Fruit fly (Drosophila melanogaster) whole organism, prepupa: ENCODE results near the gene CG13380.
A peak's percentile ranks its signal among the peaks of the same experiment; 100 is the strongest.

Experiments used
- Blimp-1 ChIP-seq: fragments of 200-800 bp; sonication (Bioruptor generic); optimal IDR thresholded peaks from 3 replicates; lab custom pipeline; 2017; ENCODE audit warnings: missing biosample characterization, missing genetic modification characterization, mild to moderate bottlenecking, moderate library complexity, missing genetic modification reagents
- CG10631 ChIP-seq: fragments of 200-800 bp; sonication (Bioruptor generic); optimal IDR thresholded peaks from 2 replicates; lab custom pipeline; 2016; ENCODE audit warnings: missing biosample characterization, missing genetic modification characterization
- CG10669 ChIP-seq: fragments of 200-800 bp; sonication (Bioruptor generic); optimal IDR thresholded peaks from 3 replicates; lab custom pipeline; 2018; ENCODE audit warnings: missing biosample characterization, mild to moderate bottlenecking, missing genetic modification characterization, moderate library complexity
- CG15336 ChIP-seq: fragments of 200-800 bp; sonication (Bioruptor generic); IDR thresholded peaks from 2 replicates; pipeline ENCODE4 v1.3.6; 2022; ENCODE audit warnings: missing biosample characterization, missing genetic modification characterization
- CG1621 ChIP-seq: fragments of 200-800 bp; sonication (Bioruptor generic); optimal IDR thresholded peaks from 3 replicates; lab custom pipeline; 2018; ENCODE audit warnings: missing biosample characterization, mild to moderate bottlenecking, missing genetic modification characterization
- CG16779 ChIP-seq: fragments of 200-800 bp; sonication (Bioruptor generic); optimal IDR thresholded peaks from 3 replicates; lab custom pipeline; 2017; ENCODE audit warnings: missing biosample characterization, mild to moderate bottlenecking, missing genetic modification characterization
- CG32006 ChIP-seq: fragments of 200-800 bp; sonication (Bioruptor generic); optimal IDR thresholded peaks from 3 replicates; lab custom pipeline; 2017; ENCODE audit warnings: missing biosample characterization, mild to moderate bottlenecking, missing genetic modification characterization
- CG34406 ChIP-seq: fragments of 200-800 bp; sonication (Bioruptor generic); optimal IDR thresholded peaks from 3 replicates; lab custom pipeline; 2016; ENCODE audit warnings: missing biosample characterization, missing genetic modification characterization
- CG4318 ChIP-seq: fragments of 200-800 bp; sonication (Bioruptor generic); optimal IDR thresholded peaks from 3 replicates; lab custom pipeline; 2017; ENCODE audit warnings: missing biosample characterization, mild to moderate bottlenecking, missing genetic modification characterization
- CG6276 ChIP-seq: fragments of 200-800 bp; sonication (Bioruptor generic); optimal IDR thresholded peaks from 2 replicates; lab custom pipeline; 2017; ENCODE audit warnings: missing biosample characterization, mild to moderate bottlenecking, missing genetic modification characterization
- CG6792 ChIP-seq: fragments of 200-800 bp; sonication (Bioruptor generic); optimal IDR thresholded peaks from 3 replicates; lab custom pipeline; 2016; ENCODE audit warnings: missing biosample characterization, missing genetic modification characterization
- CG8119 ChIP-seq: fragments of 200-800 bp; sonication (Bioruptor generic); IDR thresholded peaks from 3 replicates; pipeline ENCODE4 v1.3.6; 2022; ENCODE audit warnings: missing biosample characterization, missing genetic modification characterization
- Eip75B ChIP-seq: fragments of 200-800 bp; sonication (Bioruptor generic); optimal IDR thresholded peaks from 3 replicates; lab custom pipeline; 2016; ENCODE audit warnings: missing biosample characterization, missing genetic modification characterization
- Eip78C ChIP-seq: fragments of 200-800 bp; sonication (Bioruptor generic); peaks from one replicate; lab custom pipeline; 2016; ENCODE audit warnings: missing biosample characterization, missing genetic modification characterization
- Eip93F ChIP-seq: fragments of 200-800 bp; sonication (Bioruptor generic); optimal IDR thresholded peaks from 2 replicates; lab custom pipeline; 2016; ENCODE audit warnings: missing biosample characterization, mild to moderate bottlenecking, missing genetic modification characterization
- Ets96B ChIP-seq: fragments of 200-800 bp; optimal IDR thresholded peaks from 2 replicates; lab custom pipeline; 2019; ENCODE audit warnings: missing biosample characterization, mild to moderate bottlenecking, missing genetic modification characterization, moderate library complexity
- Hr4 ChIP-seq: fragments of 200-800 bp; sonication (Bioruptor generic); optimal IDR thresholded peaks from 3 replicates; lab custom pipeline; 2016; ENCODE audit warnings: missing biosample characterization, missing genetic modification characterization
- Met ChIP-seq: fragments of 200-800 bp; sonication (Bioruptor generic); optimal IDR thresholded peaks from 3 replicates; lab custom pipeline; 2016; ENCODE audit warnings: missing biosample characterization, missing genetic modification characterization
- Smox ChIP-seq: fragments of 200-800 bp; sonication (Bioruptor generic); optimal IDR thresholded peaks from 3 replicates; lab custom pipeline; 2016; ENCODE audit warnings: missing biosample characterization, missing genetic modification characterization
- Sox15 ChIP-seq: fragments of 200-800 bp; sonication (Bioruptor generic); optimal IDR thresholded peaks from 3 replicates; lab custom pipeline; 2016; ENCODE audit warnings: missing biosample characterization, missing genetic modification characterization
- achi ChIP-seq: fragments of 200-800 bp; sonication (Bioruptor generic); optimal IDR thresholded peaks from 3 replicates; lab custom pipeline; 2016; ENCODE audit warnings: missing biosample characterization, missing genetic modification characterization
- cyc ChIP-seq: fragments of 200-800 bp; sonication (Bioruptor generic); optimal IDR thresholded peaks from 3 replicates; lab custom pipeline; 2016; ENCODE audit warnings: missing biosample characterization, missing genetic modification characterization
- dsx ChIP-seq: fragments of 200-800 bp; optimal IDR thresholded peaks from 3 replicates; lab custom pipeline; 2019; ENCODE audit warnings: missing biosample characterization, mild to moderate bottlenecking, missing genetic modification characterization, moderate library complexity; ENCODE audit not compliant: poor library complexity, severe bottlenecking
- eg ChIP-seq: fragments of 200-800 bp; sonication (Bioruptor generic); IDR thresholded peaks from 3 replicates; pipeline ENCODE4 v1.3.6; 2022; ENCODE audit warnings: missing biosample characterization, missing genetic modification characterization
- esn ChIP-seq: fragments of 200-800 bp; sonication (Bioruptor generic); optimal IDR thresholded peaks from 2 replicates; lab custom pipeline; 2016; ENCODE audit warnings: missing biosample characterization, mild to moderate bottlenecking, missing genetic modification characterization, moderate library complexity
- fd59A ChIP-seq: fragments of 200-800 bp; sonication (Bioruptor generic); optimal IDR thresholded peaks from 2 replicates; lab custom pipeline; 2017; ENCODE audit warnings: missing biosample characterization, mild to moderate bottlenecking, missing genetic modification characterization, missing genetic modification reagents
- lz ChIP-seq: fragments of 200-800 bp; sonication (Bioruptor generic); optimal IDR thresholded peaks from 3 replicates; lab custom pipeline; 2016; ENCODE audit warnings: missing biosample characterization, missing genetic modification characterization
- net ChIP-seq: fragments of 200-800 bp; sonication (Bioruptor generic); optimal IDR thresholded peaks from 3 replicates; lab custom pipeline; 2016; ENCODE audit warnings: missing biosample characterization, missing genetic modification characterization
- pdm3 ChIP-seq: fragments of 200-800 bp; sonication (Bioruptor generic); optimal IDR thresholded peaks from 3 replicates; lab custom pipeline; 2016; ENCODE audit warnings: missing biosample characterization, missing genetic modification characterization
- salr ChIP-seq, 2 experiments: fragments of 200-800 bp; sonication (Bioruptor generic); optimal IDR thresholded peaks; 3 replicates each; lab custom pipeline; 2016 to 2018; ENCODE audit warnings: missing biosample characterization in 2 of 2, missing genetic modification characterization in 2 of 2, mild to moderate bottlenecking in 1 of 2
- spab ChIP-seq: fragments of 200-800 bp; sonication (Bioruptor generic); optimal IDR thresholded peaks from 2 replicates; lab custom pipeline; 2017; ENCODE audit warnings: missing biosample characterization, mild to moderate bottlenecking, missing genetic modification characterization, missing genetic modification reagents
- ss ChIP-seq, 2 experiments: fragments of 200-800 bp; sonication (Bioruptor generic); optimal IDR thresholded peaks; 2 replicates in 1 of 2; 3 replicates in 1 of 2; lab custom pipeline; 2017 to 2018; ENCODE audit warnings: mild to moderate bottlenecking in 2 of 2, missing biosample characterization in 2 of 2, missing genetic modification characterization in 2 of 2, moderate library complexity in 1 of 2
- svp ChIP-seq: fragments of 200-800 bp; sonication (Bioruptor generic); peaks from one replicate; lab custom pipeline; 2016; ENCODE audit warnings: missing biosample characterization, missing genetic modification characterization
- vri ChIP-seq: fragments of 200-800 bp; sonication (Bioruptor generic); optimal IDR thresholded peaks from 3 replicates; lab custom pipeline; 2016; ENCODE audit warnings: missing biosample characterization, mild to moderate bottlenecking, missing genetic modification characterization

Gene CG13380

DNA sequence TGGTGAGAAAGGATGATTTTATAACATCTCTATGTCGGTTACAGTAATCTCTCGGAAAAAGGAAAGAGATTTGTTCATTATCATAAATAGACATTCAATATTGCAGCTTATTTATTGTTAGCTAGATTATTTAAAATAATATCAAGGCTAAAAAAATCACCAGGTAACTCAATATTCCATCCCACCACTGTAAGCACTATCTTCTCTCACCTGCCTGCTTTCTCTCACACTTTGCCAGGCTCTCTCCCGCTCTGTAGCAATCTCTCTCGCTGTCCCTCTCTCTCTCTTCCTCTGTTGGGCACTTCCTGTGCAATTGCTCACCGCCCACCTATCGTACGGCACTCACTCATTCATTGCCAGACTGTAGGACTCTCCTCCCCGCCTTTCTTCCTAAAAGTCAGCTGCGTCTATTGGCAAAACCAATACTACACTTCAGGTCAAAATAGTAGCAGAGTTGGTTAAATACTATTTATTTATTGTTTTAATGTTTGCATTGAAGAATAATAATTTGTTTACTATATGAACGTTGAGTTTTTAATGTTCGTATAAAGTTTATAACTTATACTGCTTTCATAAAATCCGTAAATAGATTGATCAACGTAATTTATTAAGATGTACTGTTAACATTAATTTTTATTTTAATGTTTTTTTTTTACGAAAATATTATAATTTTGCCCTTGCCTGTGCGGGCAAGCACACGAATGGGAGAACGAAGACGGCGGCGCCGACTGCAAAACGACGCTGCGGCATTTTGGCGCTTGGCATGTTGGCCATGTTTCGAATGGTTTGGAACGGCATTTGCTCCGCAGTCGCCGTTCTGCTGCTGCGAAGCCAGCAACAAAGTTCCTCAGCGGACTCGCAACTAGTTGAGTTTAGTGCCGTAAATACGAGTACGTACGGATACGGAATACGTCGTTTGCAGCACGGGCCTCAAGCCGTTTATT is 23.1 kb upstream of the CG13380 start (continued):
- TF ChIP-seq CG16779 (tag; lab: Kevin White, UChicago) (peak; percentile 81), esn (GFP tag; lab: Kevin White, UChicago) (peak; percentile 88), Smox (GFP tag; lab: Kevin White, UChicago) (peak; percentile 91), spab (peak; percentile 69), vri (GFP tag; lab: Kevin White, UChicago) (peak; percentile 81), cyc (GFP tag; lab: Kevin White, UChicago) (peak; percentile 95), net (GFP tag; lab: Kevin White, UChicago) (peak; percentile 87), Ets96B (tag; lab: Kevin White, UChicago) (peak; percentile 79), CG6792 (peak; percentile 76), Blimp-1 (peak; percentile 60)

DNA sequence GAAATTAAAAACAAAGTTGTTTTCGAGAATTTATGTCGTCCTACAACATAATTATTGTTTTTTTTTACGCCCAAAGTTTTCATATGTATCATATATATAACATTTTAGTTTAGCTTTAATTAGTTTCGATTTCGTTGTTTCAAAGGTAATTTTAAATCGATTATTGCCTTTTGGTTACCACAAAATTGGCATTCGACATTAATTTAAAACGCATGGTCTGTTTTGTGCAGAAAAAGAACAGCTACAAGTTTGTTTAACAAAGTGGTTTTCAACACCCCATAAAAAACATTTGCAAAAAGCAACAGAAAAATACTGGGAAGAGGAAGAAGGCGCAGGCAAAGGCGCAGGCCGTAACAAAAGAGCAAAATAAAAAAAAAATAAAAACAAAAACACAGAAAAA is 20.7 kb upstream of the CG13380 start:
- TF ChIP-seq esn (GFP tag; lab: Kevin White, UChicago) (peak; percentile 13), fd59A (GFP tag; lab: Kevin White, UChicago) (no peak), CG15336 (peak; percentile 27; the same call in 1 of the 2 replicates), Eip75B (GFP tag; lab: Kevin White, UChicago) (no peak), Met (GFP tag; lab: Kevin White, UChicago) (peak; percentile 17), CG10669 (GFP tag; lab: Kevin White, UChicago) (no peak), CG10631 (GFP tag; lab: Kevin White, UChicago) (peak; percentile 2), pdm3 (GFP tag; lab: Kevin White, UChicago) (no peak), Hr4 (GFP tag; lab: Kevin White, UChicago) (peak; percentile 42), spab (no peak), Eip78C (peak; percentile 77), Smox (GFP tag; lab: Kevin White, UChicago) (no peak), lz (GFP tag; lab: Kevin White, UChicago) (no peak), svp (GFP tag; lab: Kevin White, UChicago) (peak; percentile 19), CG4318 (GFP tag; lab: Kevin White, UChicago) (no peak), CG1621 (tag; lab: Kevin White, UChicago) (no peak), CG6276 (GFP tag; lab: Kevin White, UChicago) (peak; percentile 10), dsx (GFP tag; lab: Kevin White, UChicago) (no peak), achi (GFP tag; lab: Kevin White, UChicago) (peak; percentile 30), salr (GFP tag; optimal IDR thresholded peaks at IDR 0.05; lab: Kevin White, UChicago) (peak in 1 of 2 experiments; percentile 11), ss (GFP tag; optimal IDR thresholded peaks at IDR 0.05; lab: Kevin White, UChicago) (no peak), CG32006 (GFP tag; lab: Kevin White, UChicago) (peak; percentile 60), Sox15 (no peak), CG34406 (GFP tag; lab: Kevin White, UChicago) (peak; percentile 4), CG8119 (GFP tag; lab: Robert Waterston, UW) (no peak)

DNA sequence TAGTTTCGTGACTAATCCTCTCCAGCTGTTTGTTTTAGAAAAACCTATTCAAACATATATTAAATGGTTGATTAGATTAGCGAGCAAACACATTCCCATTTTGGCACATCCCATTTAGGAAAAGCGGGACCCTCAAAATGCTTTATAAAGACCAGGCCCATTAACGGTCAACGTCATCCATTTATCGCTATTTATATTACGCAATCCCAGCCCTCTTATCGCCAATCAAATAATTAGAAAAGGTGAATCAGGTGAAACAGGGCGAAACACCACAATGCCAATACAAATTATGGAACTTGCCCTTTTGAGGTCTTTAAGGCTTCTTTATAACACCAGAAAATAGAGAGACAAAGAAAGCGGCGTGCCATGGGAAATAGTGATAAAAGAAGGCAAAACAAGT is 20.3 kb upstream of the CG13380 start:
- peak; percentile 56 for TF ChIP-seq vri (GFP tag; lab: Kevin White, UChicago)
- no peak for TF ChIP-seq cyc (GFP tag; lab: Kevin White, UChicago)

dm6 chr3L:18637348-18637747 is 19.6 kb upstream of the CG13380 start:
- TF ChIP-seq Smox (GFP tag; lab: Kevin White, UChicago) (no peak), eg (no peak), Sox15 (no peak), CG15336 (no peak), esn (GFP tag; lab: Kevin White, UChicago) (no peak), CG6276 (GFP tag; lab: Kevin White, UChicago) (no peak), lz (GFP tag; lab: Kevin White, UChicago) (no peak), CG10669 (GFP tag; lab: Kevin White, UChicago) (no peak), achi (GFP tag; lab: Kevin White, UChicago) (no peak), Eip93F (GFP tag; lab: Kevin White, UChicago) (no peak), net (GFP tag; lab: Kevin White, UChicago) (no peak)
